Fruit fly (Drosophila melanogaster) whole organism, pupa: ENCODE measurements around the gene beat-Ib.

Experiments
- CG10348 ChIP-seq: fragments of 200-800 bp; sonication (Bioruptor generic); IDR thresholded peaks from 2 replicates; pipeline ENCODE4 v1.3.6; 2022; ENCODE audit warnings: missing biosample characterization, missing genetic modification characterization
- CG12605 ChIP-seq: fragments of 200-800 bp; sonication (Bioruptor generic); IDR thresholded peaks from 2 replicates; pipeline ENCODE4 v1.3.6; 2022; ENCODE audit warnings: missing biosample characterization, missing genetic modification characterization
- CG13204 ChIP-seq: fragments of 200-800 bp; sonication (Bioruptor generic); optimal IDR thresholded peaks from 2 replicates; lab custom pipeline; 2018; ENCODE audit warnings: missing biosample characterization, mild to moderate bottlenecking, missing genetic modification characterization, moderate library complexity
- CG14655 ChIP-seq: fragments of 200-800 bp; sonication (Bioruptor generic); optimal IDR thresholded peaks from 3 replicates; lab custom pipeline; 2017; ENCODE audit warnings: mild to moderate bottlenecking, missing biosample characterization, missing genetic modification reagents, missing genetic modification characterization
- CG15710 ChIP-seq: fragments of 200-800 bp; sonication (Bioruptor generic); optimal IDR thresholded peaks from 2 replicates; lab custom pipeline; 2018; ENCODE audit warnings: missing biosample characterization, mild to moderate bottlenecking, missing genetic modification characterization, moderate library complexity
- CG17806 ChIP-seq: fragments of 200-800 bp; sonication (Bioruptor generic); optimal IDR thresholded peaks from 2 replicates; lab custom pipeline; 2018; ENCODE audit warnings: missing biosample characterization, mild to moderate bottlenecking, missing genetic modification characterization, moderate library complexity
- CG32121 ChIP-seq: fragments of 200-800 bp; sonication (Bioruptor generic); IDR thresholded peaks from 2 replicates; pipeline ENCODE4 v1.3.6; 2022; ENCODE audit warnings: missing biosample characterization, missing genetic modification characterization
- CG34367 ChIP-seq: fragments of 200-800 bp; sonication (Bioruptor generic); optimal IDR thresholded peaks from 2 replicates; lab custom pipeline; 2018; ENCODE audit warnings: missing biosample characterization, mild to moderate bottlenecking, missing genetic modification characterization
- CG4496 ChIP-seq: fragments of 200-800 bp; sonication (Bioruptor generic); IDR thresholded peaks from 3 replicates; pipeline ENCODE4 v1.3.6; 2022; ENCODE audit warnings: missing biosample characterization, missing genetic modification characterization
- CG8159 ChIP-seq: fragments of 200-800 bp; sonication (Bioruptor generic); optimal IDR thresholded peaks from 3 replicates; lab custom pipeline; 2018; ENCODE audit warnings: missing biosample characterization, mild to moderate bottlenecking, missing genetic modification characterization, moderate library complexity
- CG8301 ChIP-seq: fragments of 200-800 bp; sonication (Bioruptor generic); optimal IDR thresholded peaks from 2 replicates; lab custom pipeline; 2018; ENCODE audit warnings: missing biosample characterization, mild to moderate bottlenecking, missing genetic modification characterization
- CG9948 ChIP-seq: fragments of 200-800 bp; sonication (Bioruptor generic); optimal IDR thresholded peaks from 2 replicates; lab custom pipeline; 2018; ENCODE audit warnings: missing biosample characterization, mild to moderate bottlenecking, missing genetic modification characterization, moderate library complexity
- D1 ChIP-seq: fragments of 200-800 bp; sonication (Bioruptor generic); optimal IDR thresholded peaks from 2 replicates; lab custom pipeline; 2018; ENCODE audit warnings: missing biosample characterization, mild to moderate bottlenecking, missing genetic modification characterization, moderate library complexity
- EcR ChIP-seq: fragments of 200-800 bp; sonication (Bioruptor generic); optimal IDR thresholded peaks from 3 replicates; lab custom pipeline; 2019; ENCODE audit warnings: missing biosample characterization, missing genetic modification characterization, mild to moderate bottlenecking, moderate library complexity, missing genetic modification reagents
- Ets98B ChIP-seq: fragments of 200-800 bp; sonication (Bioruptor generic); IDR thresholded peaks from 2 replicates; pipeline ENCODE4 v1.3.6; 2022; ENCODE audit warnings: missing biosample characterization, missing genetic modification characterization
- Pif1A ChIP-seq: fragments of 200-800 bp; sonication (Bioruptor generic); optimal IDR thresholded peaks from 3 replicates; lab custom pipeline; 2016; ENCODE audit warnings: missing biosample characterization, missing genetic modification characterization
- Pif1B ChIP-seq: fragments of 200-800 bp; sonication (Bioruptor generic); optimal IDR thresholded peaks from 3 replicates; lab custom pipeline; 2016; ENCODE audit warnings: missing biosample characterization, missing genetic modification characterization
- Snoo ChIP-seq: fragments of 200-800 bp; sonication (Bioruptor generic); optimal IDR thresholded peaks from 3 replicates; lab custom pipeline; 2017; ENCODE audit warnings: missing biosample characterization, mild to moderate bottlenecking, missing genetic modification characterization, inconsistent platforms
- fd96Ca ChIP-seq: fragments of 200-800 bp; sonication (Bioruptor generic); IDR thresholded peaks from 3 replicates; pipeline ENCODE4 v1.3.6; 2022; ENCODE audit warnings: missing biosample characterization, missing genetic modification characterization
- gl ChIP-seq: fragments of 200-800 bp; sonication (Bioruptor generic); optimal IDR thresholded peaks from 2 replicates; lab custom pipeline; 2018; ENCODE audit warnings: missing biosample characterization, mild to moderate bottlenecking, missing genetic modification characterization
- rn ChIP-seq: fragments of 200-800 bp; sonication (Bioruptor generic); IDR thresholded peaks from 2 replicates; pipeline ENCODE4 v1.3.6; 2022; ENCODE audit warnings: missing biosample characterization, missing genetic modification characterization

Gene beat-Ib

dm6 chr2L:15912901-15913673 is 49.1 kb downstream of the beat-Ib start:
- TF ChIP-seq Snoo (tag; lab: Kevin White, UChicago) (peak; percentile 10), CG32121 (GFP tag; lab: Robert Waterston, UW) (peak; percentile 53), CG13204 (GFP tag; lab: Kevin White, UChicago) (no peak), Ets98B (no peak), rn (GFP tag; lab: Robert Waterston, UW) (no peak), D1 (no peak), gl (no peak), CG14655 (no peak), CG17806 (tag; lab: Kevin White, UChicago) (no peak), CG15710 (tag; lab: Kevin White, UChicago) (no peak), CG9948 (tag; lab: Kevin White, UChicago) (peak; percentile 2), CG8301 (tag; lab: Kevin White, UChicago) (no peak), Pif1B (GFP tag; lab: Kevin White, UChicago) (no peak), CG4496 (no peak; the same call in 2 of the 3 replicates), fd96Ca (GFP tag; lab: Robert Waterston, UW) (no peak), CG10348 (no peak), EcR (GFP tag; lab: Kevin White, UChicago) (peak; percentile 72), Pif1A (GFP tag; lab: Kevin White, UChicago) (no peak), CG12605 (GFP tag; lab: Robert Waterston, UW) (no peak), CG34367 (no peak), CG8159 (tag; lab: Kevin White, UChicago) (peak; percentile 23)

- TF ChIP-seq CG8301 (tag; lab: Kevin White, UChicago) (peak; percentile 66), D1 (no peak), CG10348 (peak; percentile 73), CG12605 (GFP tag; lab: Robert Waterston, UW) (no peak), Pif1B (GFP tag; lab: Kevin White, UChicago) (peak; percentile 20), rn (GFP tag; lab: Robert Waterston, UW) (no peak), CG4496 (peak; percentile 66), gl (no peak), EcR (GFP tag; lab: Kevin White, UChicago) (no peak), CG13204 (GFP tag; lab: Kevin White, UChicago) (no peak), CG15710 (tag; lab: Kevin White, UChicago) (peak; percentile 73), CG9948 (tag; lab: Kevin White, UChicago) (peak; percentile 69), Pif1A (GFP tag; lab: Kevin White, UChicago) (peak; percentile 30), CG32121 (GFP tag; lab: Robert Waterston, UW) (peak; percentile 90), Ets98B (peak; percentile 60; the same call in 1 of the 2 replicates), fd96Ca (GFP tag; lab: Robert Waterston, UW) (peak; percentile 53; the same call in 2 of the 3 replicates), CG14655 (peak; percentile 53), Snoo (tag; lab: Kevin White, UChicago) (peak; percentile 64), CG17806 (tag; lab: Kevin White, UChicago) (peak; percentile 54), CG34367 (peak; percentile 60), CG8159 (tag; lab: Kevin White, UChicago) (peak; percentile 74)
Measured at dm6 chr2L:15912008-15912900, 50.0 kb downstream of the beat-Ib start.

DNA sequence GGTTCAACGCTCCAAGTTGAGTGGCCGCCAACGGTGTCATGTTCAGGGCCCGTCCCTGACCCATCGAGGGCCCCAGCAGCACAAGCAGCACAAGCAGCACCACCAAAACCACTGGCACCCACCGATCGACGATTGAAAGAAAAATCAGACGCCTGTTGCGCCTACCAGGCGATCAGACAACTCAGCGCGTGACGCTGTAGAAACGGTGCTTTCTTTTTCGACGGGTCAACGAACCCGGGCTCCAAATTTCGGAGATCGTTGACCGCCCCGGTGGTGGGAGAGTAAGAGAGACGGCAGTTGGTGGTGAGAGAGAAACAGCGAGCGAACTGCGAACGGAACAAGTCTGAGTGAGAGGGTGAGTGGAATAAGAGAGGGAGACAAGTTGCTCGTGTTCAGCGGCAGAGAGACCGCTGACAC is 50.6 kb downstream of the beat-Ib start:
- TF ChIP-seq CG13204 (GFP tag; lab: Kevin White, UChicago) = peak; percentile 60
- TF ChIP-seq CG34367 = no peak
- TF ChIP-seq CG4496 = no peak
- TF ChIP-seq EcR (GFP tag; lab: Kevin White, UChicago) = peak; percentile 100
- no peak for TF ChIP-seq fd96Ca (GFP tag; lab: Robert Waterston, UW)

DNA sequence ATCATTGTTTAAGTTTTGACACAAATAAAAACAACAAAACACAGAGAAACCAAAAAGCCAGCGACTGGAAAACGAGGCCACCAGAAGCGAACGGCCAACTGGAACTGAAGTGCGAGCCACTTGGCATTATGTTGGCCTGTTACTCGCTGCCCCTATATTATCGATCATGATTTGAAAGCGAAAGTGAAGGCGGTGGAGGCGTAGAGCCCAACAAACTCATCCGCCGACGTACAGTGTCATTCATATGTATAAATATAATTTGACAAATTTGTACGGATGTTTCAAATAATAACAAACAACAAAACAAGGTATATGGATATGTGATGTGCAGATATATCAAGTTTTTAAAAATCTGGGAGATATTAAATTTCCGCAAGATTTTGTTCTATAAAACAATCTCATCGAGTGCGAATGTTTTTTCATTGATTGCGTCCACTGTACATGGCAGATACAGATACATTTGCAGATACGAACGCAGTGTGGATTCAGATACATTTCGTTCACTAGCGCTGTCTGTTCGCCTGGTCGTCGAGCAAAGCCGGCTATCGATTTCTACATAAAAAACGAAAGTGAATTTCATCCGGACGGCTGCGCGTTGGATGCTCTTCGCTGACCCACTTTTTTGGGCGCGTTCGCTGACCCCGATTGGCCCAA is 51.2 kb downstream of the beat-Ib start:
- peak; percentile 93 for TF ChIP-seq CG17806 (tag; lab: Kevin White, UChicago)
- TF ChIP-seq D1 = peak; percentile 88
- peak; percentile 79 for TF ChIP-seq CG14655
- TF ChIP-seq CG34367 = peak; percentile 96
- TF ChIP-seq EcR (GFP tag; lab: Kevin White, UChicago) = no peak
- peak; percentile 90 for TF ChIP-seq CG12605 (GFP tag; lab: Robert Waterston, UW)
- peak; percentile 96 for TF ChIP-seq Pif1B (GFP tag; lab: Kevin White, UChicago)
- TF ChIP-seq CG15710 (tag; lab: Kevin White, UChicago) = peak; percentile 92
- TF ChIP-seq fd96Ca (GFP tag; lab: Robert Waterston, UW) = peak; percentile 88
- peak; percentile 80 for TF ChIP-seq CG10348
- TF ChIP-seq CG8301 (tag; lab: Kevin White, UChicago) = peak; percentile 83
- peak; percentile 81 for TF ChIP-seq rn (GFP tag; lab: Robert Waterston, UW)
- TF ChIP-seq CG9948 (tag; lab: Kevin White, UChicago) = peak; percentile 93
- peak; percentile 94 for TF ChIP-seq CG4496
- peak; percentile 94 for TF ChIP-seq CG32121 (GFP tag; lab: Robert Waterston, UW)
- TF ChIP-seq CG13204 (GFP tag; lab: Kevin White, UChicago) = peak; percentile 81
- TF ChIP-seq CG8159 (tag; lab: Kevin White, UChicago) = peak; percentile 95
- peak; percentile 96 for TF ChIP-seq Pif1A (GFP tag; lab: Kevin White, UChicago)
- TF ChIP-seq Snoo (tag; lab: Kevin White, UChicago) = peak; percentile 95
- TF ChIP-seq Ets98B = peak; percentile 91
- TF ChIP-seq gl = peak; percentile 90
